Fruit fly (Drosophila melanogaster) whole organism, embryonic: ENCODE results near the gene CG18675.

Experiments used
- Adf1 ChIP-seq: fragments of 200-800 bp; sonication (Bioruptor generic); IDR thresholded peaks from 2 replicates; pipeline ENCODE4 v1.3.6; 2022; ENCODE audit warnings: missing biosample characterization, missing genetic modification characterization
- CG10274 ChIP-seq: fragments of 200-800 bp; sonication (Bioruptor generic); optimal IDR thresholded peaks from 3 replicates; lab custom pipeline; 2017; ENCODE audit warnings: missing biosample characterization, mild to moderate bottlenecking, missing genetic modification characterization
- CG11456 ChIP-seq: fragments of 200-800 bp; sonication (Bioruptor generic); IDR thresholded peaks from 3 replicates; pipeline ENCODE4 v1.3.6; 2022; ENCODE audit warnings: missing biosample characterization, missing genetic modification characterization
- CG12659 ChIP-seq: fragments of 200-800 bp; sonication (Bioruptor generic); optimal IDR thresholded peaks from 3 replicates; lab custom pipeline; 2017; ENCODE audit warnings: mild to moderate bottlenecking, missing biosample characterization, missing genetic modification reagents, missing genetic modification characterization
- CG15696 ChIP-seq: fragments of 200-800 bp; sonication (Bioruptor generic); optimal IDR thresholded peaks from 2 replicates; lab custom pipeline; 2019; ENCODE audit warnings: missing biosample characterization, mild to moderate bottlenecking, missing genetic modification characterization, moderate library complexity
- CG18619 ChIP-seq: fragments of 200-800 bp; sonication (Bioruptor generic); optimal IDR thresholded peaks from 3 replicates; lab custom pipeline; 2017; ENCODE audit warnings: missing biosample characterization, mild to moderate bottlenecking, missing genetic modification characterization
- CG31365 ChIP-seq: fragments of 200-800 bp; sonication (Bioruptor generic); optimal IDR thresholded peaks from 2 replicates; lab custom pipeline; 2018; ENCODE audit warnings: missing biosample characterization, mild to moderate bottlenecking, missing genetic modification characterization
- CG3163 ChIP-seq: fragments of 200-800 bp; sonication (Bioruptor generic); optimal IDR thresholded peaks from 3 replicates; lab custom pipeline; 2016; ENCODE audit warnings: missing biosample characterization, missing genetic modification characterization
- CG34422 ChIP-seq: fragments of 200-800 bp; sonication (Bioruptor generic); IDR thresholded peaks from 3 replicates; pipeline ENCODE4 v1.3.6; 2022; ENCODE audit warnings: missing biosample characterization, missing genetic modification characterization
- CG42726 ChIP-seq: fragments of 200-800 bp; sonication (Bioruptor generic); IDR thresholded peaks from 2 replicates; pipeline ENCODE4 v1.3.6; 2022; ENCODE audit warnings: missing biosample characterization, missing genetic modification characterization; ENCODE audit not compliant: partially characterized antibody
- CG4360 ChIP-seq: fragments of 200-800 bp; sonication (Bioruptor generic); IDR thresholded peaks from 2 replicates; pipeline ENCODE4 v1.3.6; 2022; ENCODE audit warnings: missing biosample characterization, missing genetic modification characterization
- CG4424 ChIP-seq: fragments of 200-800 bp; sonication (Bioruptor generic); optimal IDR thresholded peaks from 3 replicates; lab custom pipeline; 2016; ENCODE audit warnings: missing biosample characterization, missing genetic modification characterization
- CG4617 ChIP-seq: fragments of 200-800 bp; sonication (Bioruptor generic); optimal IDR thresholded peaks from 3 replicates; lab custom pipeline; 2016; ENCODE audit warnings: missing biosample characterization, missing genetic modification characterization, borderline replicate concordance
- CG7928 ChIP-seq: fragments of 200-800 bp; sonication (Bioruptor generic); optimal IDR thresholded peaks from 2 replicates; lab custom pipeline; 2017; ENCODE audit warnings: missing biosample characterization, mild to moderate bottlenecking, missing genetic modification characterization
- CG8944 ChIP-seq: fragments of 200-800 bp; sonication (Bioruptor generic); optimal IDR thresholded peaks from 3 replicates; lab custom pipeline; 2016; ENCODE audit warnings: missing biosample characterization, missing genetic modification characterization
- CG9797 ChIP-seq: fragments of 200-800 bp; sonication (Bioruptor generic); optimal IDR thresholded peaks from 3 replicates; lab custom pipeline; 2018; ENCODE audit warnings: missing biosample characterization, mild to moderate bottlenecking, missing genetic modification characterization
- CHES-1-like ChIP-seq: fragments of 200-800 bp; sonication (Bioruptor generic); optimal IDR thresholded peaks from 2 replicates; lab custom pipeline; 2016; ENCODE audit warnings: missing biosample characterization, missing genetic modification characterization
- CTCF ChIP-seq: fragments of 200-800 bp; sonication (Bioruptor generic); optimal IDR thresholded peaks from 2 replicates; lab custom pipeline; 2017; ENCODE audit warnings: missing biosample characterization, mild to moderate bottlenecking, missing genetic modification characterization, moderate library complexity
- CoRest ChIP-seq: fragments of 200-800 bp; sonication (Bioruptor generic); optimal IDR thresholded peaks from 3 replicates; lab custom pipeline; 2018; ENCODE audit warnings: missing biosample characterization, mild to moderate bottlenecking, missing genetic modification characterization, moderate library complexity
- Dfd ChIP-seq, 2 experiments: fragments of >200 bp; optimal IDR thresholded peaks; 2 replicates each; lab custom pipeline; 2017; ENCODE audit warnings: missing biosample characterization in 2 of 2, missing genetic modification characterization in 2 of 2
- E2f1 ChIP-seq: fragments of 200-800 bp; sonication (Bioruptor generic); IDR thresholded peaks from 2 replicates; pipeline ENCODE4 v1.3.6; 2022; ENCODE audit warnings: missing biosample characterization, missing genetic modification characterization
- HLH3B ChIP-seq: fragments of 200-800 bp; sonication (Bioruptor generic); IDR thresholded peaks from 2 replicates; pipeline ENCODE4 v1.3.6; 2022; ENCODE audit warnings: missing biosample characterization, missing genetic modification characterization
- Hmr ChIP-seq: fragments of 200-800 bp; sonication (Bioruptor generic); optimal IDR thresholded peaks from 3 replicates; lab custom pipeline; 2017; ENCODE audit warnings: mild to moderate bottlenecking, missing biosample characterization, missing genetic modification reagents, missing genetic modification characterization
- Hr51 ChIP-seq, 2 experiments: fragments of 200-800 bp; sonication (Bioruptor generic); optimal IDR thresholded peaks; 2 replicates in 1 of 2; 3 replicates in 1 of 2; lab custom pipeline; 2016 to 2018; ENCODE audit warnings: missing biosample characterization in 2 of 2, missing genetic modification characterization in 2 of 2, mild to moderate bottlenecking in 1 of 2, moderate library complexity in 1 of 2
- Jarid2 ChIP-seq: fragments of 200-800 bp; sonication (Bioruptor generic); optimal IDR thresholded peaks from 3 replicates; lab custom pipeline; 2017; ENCODE audit warnings: mild to moderate bottlenecking, missing biosample characterization, missing genetic modification reagents, missing genetic modification characterization
- Nf-YC ChIP-seq: fragments of 200-800 bp; optimal IDR thresholded peaks from 3 replicates; lab custom pipeline; 2019; ENCODE audit warnings: missing biosample characterization, mild to moderate bottlenecking, missing genetic modification characterization, moderate library complexity
- Opbp ChIP-seq: fragments of 200-800 bp; sonication (Bioruptor generic); IDR thresholded peaks from 3 replicates; pipeline ENCODE4 v1.3.6; 2022; ENCODE audit warnings: missing biosample characterization, missing genetic modification characterization; ENCODE audit not compliant: partially characterized antibody
- Rfx ChIP-seq: fragments of 200-800 bp; sonication (Bioruptor generic); IDR thresholded peaks from 2 replicates; pipeline ENCODE4 v1.3.6; 2022; ENCODE audit warnings: missing biosample characterization, missing genetic modification characterization
- Sin3A ChIP-seq: fragments of >200 bp; optimal IDR thresholded peaks from 2 replicates; lab custom pipeline; 2018
- Sox102F ChIP-seq: fragments of 200-800 bp; sonication (Bioruptor generic); optimal IDR thresholded peaks from 2 replicates; lab custom pipeline; 2018; ENCODE audit warnings: missing biosample characterization, mild to moderate bottlenecking, missing genetic modification characterization, moderate library complexity
- Stat92E ChIP-seq, 3 experiments: fragments of >200 bp in 2 of 3; fragments of 200-800 bp in 1 of 3; sonication (Bioruptor generic) in 1 of 3; optimal IDR thresholded peaks; 2 replicates each; lab custom pipeline; 2017 to 2019; ENCODE audit warnings: missing biosample characterization in 3 of 3, missing genetic modification characterization in 3 of 3, mild to moderate bottlenecking in 1 of 3, moderate library complexity in 1 of 3
- YL-1 ChIP-seq: fragments of 200-800 bp; sonication (Bioruptor generic); optimal IDR thresholded peaks from 3 replicates; lab custom pipeline; 2017; ENCODE audit warnings: missing biosample characterization, mild to moderate bottlenecking, missing genetic modification characterization
- amos ChIP-seq: fragments of 200-800 bp; sonication (Bioruptor generic); IDR thresholded peaks from 2 replicates; pipeline ENCODE4 v1.3.6; 2022; ENCODE audit warnings: missing biosample characterization, missing genetic modification characterization; ENCODE audit not compliant: partially characterized antibody
- bbx ChIP-seq: fragments of 200-800 bp; sonication (Bioruptor generic); IDR thresholded peaks from 2 replicates; pipeline ENCODE4 v1.3.6; 2022; ENCODE audit warnings: missing biosample characterization, missing genetic modification characterization; ENCODE audit not compliant: partially characterized antibody
- fd96Cb ChIP-seq: fragments of 200-800 bp; sonication (Bioruptor generic); optimal IDR thresholded peaks from 2 replicates; lab custom pipeline; 2018; ENCODE audit warnings: missing biosample characterization, mild to moderate bottlenecking, missing genetic modification characterization, moderate library complexity
- gfzf ChIP-seq: fragments of 200-800 bp; sonication (Bioruptor generic); optimal IDR thresholded peaks from 2 replicates; lab custom pipeline; 2016; ENCODE audit warnings: missing biosample characterization, mild to moderate bottlenecking, missing genetic modification characterization, moderate library complexity
- grau ChIP-seq: fragments of 200-800 bp; optimal IDR thresholded peaks from 3 replicates; lab custom pipeline; 2019; ENCODE audit warnings: missing biosample characterization, mild to moderate bottlenecking, missing genetic modification characterization, moderate library complexity
- knrl ChIP-seq: fragments of 200-800 bp; sonication (Bioruptor generic); IDR thresholded peaks from 3 replicates; pipeline ENCODE4 v1.3.6; 2022; ENCODE audit warnings: missing biosample characterization, missing genetic modification characterization; ENCODE audit not compliant: partially characterized antibody
- lov ChIP-seq, 2 experiments: fragments of 200-800 bp in 1 of 2; fragments of >200 bp in 1 of 2; sonication (Bioruptor generic) in 1 of 2; IDR thresholded peaks in 1 of 2; optimal IDR thresholded peaks in 1 of 2; 2 replicates in 1 of 2; 3 replicates in 1 of 2; pipeline versions ENCODE4 v1.3.6 to Lab custom; 2017 to 2022; ENCODE audit warnings: missing biosample characterization in 1 of 2, missing genetic modification characterization in 1 of 2
- mirr ChIP-seq: fragments of 200-800 bp; sonication (Bioruptor generic); optimal IDR thresholded peaks from 3 replicates; lab custom pipeline; 2018; ENCODE audit warnings: missing biosample characterization, mild to moderate bottlenecking, missing genetic modification characterization
- nmo ChIP-seq: fragments of 200-800 bp; sonication (Bioruptor generic); optimal IDR thresholded peaks from 2 replicates; lab custom pipeline; 2018; ENCODE audit warnings: missing biosample characterization, mild to moderate bottlenecking, missing genetic modification characterization, moderate library complexity
- phol ChIP-seq: fragments of 200-800 bp; sonication (Bioruptor generic); optimal IDR thresholded peaks from 3 replicates; lab custom pipeline; 2018; ENCODE audit warnings: missing biosample characterization, mild to moderate bottlenecking, missing genetic modification characterization, moderate library complexity
- stwl ChIP-seq: fragments of 200-800 bp; sonication (Bioruptor generic); optimal IDR thresholded peaks from 3 replicates; lab custom pipeline; 2018; ENCODE audit warnings: missing biosample characterization, mild to moderate bottlenecking, missing genetic modification characterization, moderate library complexity
- trem ChIP-seq: fragments of 200-800 bp; optimal IDR thresholded peaks from 3 replicates; lab custom pipeline; 2019; ENCODE audit warnings: missing biosample characterization, mild to moderate bottlenecking, missing genetic modification characterization, moderate library complexity
- trh ChIP-seq: fragments of 200-800 bp; sonication (Bioruptor generic); optimal IDR thresholded peaks from 2 replicates; lab custom pipeline; 2016; ENCODE audit warnings: missing biosample characterization, missing genetic modification characterization
- tup ChIP-seq: fragments of 200-800 bp; sonication (Bioruptor generic); optimal IDR thresholded peaks from 2 replicates; lab custom pipeline; 2016; ENCODE audit warnings: missing biosample characterization, mild to moderate bottlenecking, missing genetic modification characterization, moderate library complexity
- yki ChIP-seq: fragments of >200 bp; optimal IDR thresholded peaks from 3 replicates; lab custom pipeline; 2018
- zen ChIP-seq: fragments of 200-800 bp; sonication (Bioruptor generic); optimal IDR thresholded peaks from 3 replicates; lab custom pipeline; 2018; ENCODE audit warnings: missing biosample characterization, mild to moderate bottlenecking, missing genetic modification characterization, moderate library complexity

Gene CG18675

DNA sequence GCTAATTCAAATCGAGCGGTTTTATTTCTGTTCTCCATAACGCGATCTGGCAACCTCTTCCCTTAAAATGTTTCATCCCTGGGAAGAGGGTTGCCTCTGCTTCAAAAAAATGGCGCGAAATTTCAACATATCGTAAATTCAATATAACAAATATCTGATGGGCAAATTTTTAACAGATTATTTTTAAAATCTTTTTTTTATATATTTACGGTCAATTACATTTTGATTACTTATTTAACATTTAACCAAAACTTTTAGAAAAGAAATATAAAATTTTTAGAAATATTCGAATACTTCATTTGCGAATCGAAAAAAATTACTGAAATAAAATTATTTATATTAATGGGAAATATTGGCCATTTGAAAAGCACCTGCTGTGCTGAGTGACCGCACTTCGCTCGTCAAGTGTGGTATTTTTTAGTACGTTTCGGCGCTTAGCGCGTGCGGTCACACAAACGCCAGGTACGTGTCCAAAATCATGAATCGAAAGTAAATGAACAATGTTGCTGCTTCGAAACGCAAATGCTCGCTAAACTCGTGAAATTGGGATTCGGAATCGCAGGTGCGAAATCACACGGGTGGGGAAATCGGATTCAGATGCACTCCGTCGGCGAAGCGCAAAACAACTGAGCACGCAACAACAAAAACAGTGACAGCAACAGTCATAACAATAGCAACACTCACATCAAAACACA lies 3.6 kb upstream of the CG18675 start, which contains the start of gene Ero1L (continued):
- TF ChIP-seq HLH3B (GFP tag; lab: Robert Waterston, UW) (no peak), yki (no peak), CG42726 (GFP tag; lab: Robert Waterston, UW) (no peak), CG9797 (GFP tag; lab: Kevin White, UChicago) (peak; percentile 94), CTCF (peak; percentile 14), trem (tag; lab: Kevin White, UChicago) (peak; percentile 66), lov (optimal IDR thresholded peaks at IDR 0.05; lab: Kevin White, UChicago) (no peak), lov (GFP tag; IDR thresholded peaks at IDR 0.05; lab: Robert Waterston, UW) (0 out of 3 replicates have a peak, but pooled peaks have one; percentile 47), grau (tag; lab: Kevin White, UChicago) (peak; percentile 12), CG4424 (GFP tag; lab: Kevin White, UChicago) (peak; percentile 34), Opbp (GFP tag; lab: Robert Waterston, UW) (peak; percentile 42; the same call in 1 of the 3 replicates), Sox102F (GFP tag; lab: Kevin White, UChicago) (no peak), CoRest (tag; lab: Kevin White, UChicago) (peak; percentile 69), bbx (GFP tag; lab: Robert Waterston, UW) (peak; percentile 50), Hr51 (GFP tag; optimal IDR thresholded peaks at IDR 0.05; lab: Kevin White, UChicago) (peak in 1 of 2 experiments; percentile 54), CG10274 (no peak), tup (GFP tag; lab: Kevin White, UChicago) (no peak), CG12659 (GFP tag; lab: Kevin White, UChicago) (peak; percentile 67), gfzf (peak; percentile 87), Hmr (peak; percentile 26), amos (GFP tag; lab: Robert Waterston, UW) (peak; percentile 37; the same call in 1 of the 2 replicates), knrl (0 out of 3 replicates have a peak, but pooled peaks have one; percentile 47), trh (GFP tag; lab: Kevin White, UChicago) (no peak), Sin3A (lab: Kevin White, UChicago) (peak; percentile 41), zen (tag; lab: Kevin White, UChicago) (peak; percentile 32), Dfd (GFP tag; optimal IDR thresholded peaks at IDR 0.05; lab: Kevin White, UChicago) (no peak), Jarid2 (GFP tag; lab: Kevin White, UChicago) (no peak), nmo (GFP tag; lab: Kevin White, UChicago) (peak; percentile 53), phol (tag; lab: Kevin White, UChicago) (peak; percentile 85), CG15696 (peak; percentile 41), mirr (GFP tag; lab: Kevin White, UChicago) (no peak), CG18619 (GFP tag; lab: Kevin White, UChicago) (peak; percentile 13), CG7928 (GFP tag; lab: Kevin White, UChicago) (peak; percentile 98), CG4617 (GFP tag; lab: Kevin White, UChicago) (peak; percentile 87), Adf1 (peak; percentile 43; the same call in 1 of the 2 replicates), CG31365 (tag; lab: Kevin White, UChicago) (no peak), CG4360 (GFP tag; lab: Robert Waterston, UW) (peak; percentile 65), fd96Cb (tag; lab: Kevin White, UChicago) (peak; percentile 14), Rfx (peak; percentile 38), CHES-1-like (GFP tag; lab: Kevin White, UChicago) (no peak), E2f1 (no peak; the same call in 1 of the 2 replicates), CG8944 (GFP tag; lab: Kevin White, UChicago) (peak; percentile 12), CG11456 (GFP tag; lab: Robert Waterston, UW) (0 out of 3 replicates have a peak, but pooled peaks have one; percentile 59), YL-1 (GFP tag; lab: Kevin White, UChicago) (peak; percentile 81), CG34422 (GFP tag; lab: Robert Waterston, UW) (peak; percentile 64; the same call in 2 of the 3 replicates), CG3163 (peak; percentile 24), Stat92E (GFP tag; optimal IDR thresholded peaks at IDR 0.05; lab: Kevin White, UChicago) (peak in 1 of 3 experiments; percentile 24), Nf-YC (tag; lab: Kevin White, UChicago) (peak; percentile 60), stwl (peak; percentile 65)
